Worm (Caenorhabditis elegans): ENCODE data around the gene F07E5.5.

- no peak for TF ChIP-seq ceh-13 (GFP tag; optimal IDR thresholded peaks at IDR 0.05)
- no peak for TF ChIP-seq ceh-36 (tag; optimal IDR thresholded peaks at IDR 0.05)
- TF ChIP-seq hnd-1 (tag; optimal IDR thresholded peaks at IDR 0.05) = no peak
Measured at ce11 chrII:2026525-2026924, 32.3 kb downstream of the F07E5.5 start, which contains the start of gene bath-21.

Measured in whole organism, early embryonic.